Worm (Caenorhabditis elegans) whole organism, mixed stage, embryonic: ENCODE results near the gene C50E3.13.

ENCODE experiments used
- nhr-76 ChIP-seq: sonication (generic microtip); optimal IDR thresholded peaks from 2 replicates; lab custom pipeline; 2017; ENCODE audit warnings: missing biosample characterization, missing genetic modification characterization
- pha-4 ChIP-seq: fragments of 150-350 bp; optimal IDR thresholded peaks from 2 replicates; lab custom pipeline; 2018; ENCODE audit warnings: missing biosample characterization, missing genetic modification reagents, missing genetic modification characterization

DNA sequence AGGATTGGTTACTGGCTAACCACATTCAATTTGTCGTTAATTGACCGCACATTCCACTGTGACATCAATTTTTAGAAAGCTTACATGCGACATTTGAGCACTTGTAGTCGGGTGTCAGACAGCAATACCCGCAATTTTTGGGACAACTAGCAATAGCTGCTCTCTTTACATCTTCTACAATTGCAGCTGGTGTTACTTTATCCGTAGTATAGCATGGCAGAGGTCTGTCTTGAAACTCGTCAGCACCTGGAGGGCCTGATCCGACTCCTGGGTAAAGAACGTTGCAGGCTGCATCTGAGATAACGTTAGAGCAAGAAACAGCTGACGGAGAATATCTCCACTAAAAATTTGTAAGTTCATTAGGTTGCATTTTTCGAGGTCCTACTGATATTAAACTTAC is 15.3 kb upstream of the C50E3.13 start:
- no peak for TF ChIP-seq pha-4 (tag; lab: Kevin White, UChicago)
- TF ChIP-seq nhr-76: no peak
